Worm (Caenorhabditis elegans): ENCODE measurements around the gene srh-116.

ce11 chrV:17243016-17243415 is 11.9 kb downstream of the srh-116 start:
- no peak for TF ChIP-seq him-1 (tag; optimal IDR thresholded peaks at IDR 0.05)
- TF ChIP-seq dao-5 (tag; optimal IDR thresholded peaks at IDR 0.05): no peak
- TF ChIP-seq W03F9.2 (tag; optimal IDR thresholded peaks at IDR 0.05): no peak

All from whole organism, L4/young adult.